Fruit fly (Drosophila melanogaster): ENCODE data around the gene Cpr64Ac.
A peak's percentile ranks its signal among the peaks of the same experiment; 100 is the strongest.

The Cpr64Ac gene

DNA sequence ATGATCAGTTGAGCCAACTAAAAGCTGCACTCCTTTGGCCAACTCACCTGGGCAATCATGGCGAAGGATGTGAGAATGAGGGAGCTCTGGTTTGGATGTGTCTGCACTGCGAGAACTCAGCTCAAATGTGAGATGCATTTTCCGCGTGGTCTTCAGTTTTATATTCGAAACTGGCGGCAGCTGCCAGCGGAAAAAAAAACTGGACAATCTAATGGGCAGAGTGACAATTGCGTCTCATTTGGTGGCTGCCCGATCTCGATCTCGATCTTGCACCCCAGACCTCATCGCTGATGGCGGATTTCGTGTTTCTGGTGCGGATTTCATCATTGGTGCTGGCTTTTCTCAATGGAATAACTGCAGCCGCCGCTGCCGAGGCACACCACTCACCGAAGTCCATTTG lies at the start of gene Cpr64Ac:
TSS of gene Cpr64Ac (minus strand) at position 101 of the 400 bp plus-strand sequence.
- peak; percentile 5 for TF ChIP-seq sens (GFP tag)
- TF ChIP-seq Oli (tag; optimal IDR thresholded peaks at IDR 0.05): no peak

DNA sequence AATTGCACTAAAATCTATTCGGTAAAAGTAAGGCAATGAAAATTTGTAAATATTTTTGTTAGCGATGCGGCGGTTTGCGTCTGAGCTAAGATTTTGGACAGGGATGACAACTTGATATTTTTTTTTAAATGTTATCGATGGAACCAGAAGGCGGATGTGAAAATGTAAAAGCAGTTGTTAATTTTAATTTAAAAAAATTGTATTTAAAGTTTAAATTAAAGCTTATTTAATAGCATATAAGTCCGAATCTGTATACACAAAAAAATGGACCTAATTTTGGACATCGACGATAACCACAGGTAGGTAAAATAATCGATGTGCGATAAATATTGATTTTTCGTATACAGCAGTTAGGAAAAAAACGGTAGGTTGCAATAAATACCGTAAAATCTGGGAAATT lies 49.7 kb upstream of the Cpr64Ac start, which contains the start of the genes CG11586 and VhaM9.7-a:
TSS of gene CG11586 (minus strand) at position 87 of the 400 bp plus-strand sequence.
TSS of gene VhaM9.7-a (plus strand) at position 322 of the 400 bp plus-strand sequence.
- TF ChIP-seq so (GFP tag; IDR thresholded peaks at IDR 0.05) (no peak), gce (GFP tag; IDR thresholded peaks at IDR 0.05) (no peak), Gsc (GFP tag; IDR thresholded peaks at IDR 0.05) (no peak), CG3281 (GFP tag; optimal IDR thresholded peaks at IDR 0.05) (no peak), dan (GFP tag; IDR thresholded peaks at IDR 0.05) (no peak), CG6254 (GFP tag; optimal IDR thresholded peaks at IDR 0.05) (no peak), ttk (GFP tag; IDR thresholded peaks at IDR 0.05) (no peak), CG17186 (GFP tag; optimal IDR thresholded peaks at IDR 0.05) (no peak), HmgD (GFP tag; optimal IDR thresholded peaks at IDR 0.05) (no peak), CG10462 (GFP tag; optimal IDR thresholded peaks at IDR 0.05) (peak; percentile 31), sima (GFP tag; optimal IDR thresholded peaks at IDR 0.05) (no peak), CG1603 (tag; optimal IDR thresholded peaks at IDR 0.05) (peak; percentile 18), CG4404 (GFP tag; IDR thresholded peaks at IDR 0.05) (no peak), Deaf1 (tag; optimal IDR thresholded peaks at IDR 0.05) (no peak), Nf-YC (tag; optimal IDR thresholded peaks at IDR 0.05) (peak; percentile 22), CG12236 (GFP tag; optimal IDR thresholded peaks at IDR 0.05) (no peak), CG10209 (GFP tag; optimal IDR thresholded peaks at IDR 0.05) (no peak), tap (tag; optimal IDR thresholded peaks at IDR 0.05) (no peak), ara (GFP tag; IDR thresholded peaks at IDR 0.05) (no peak), Trl (optimal IDR thresholded peaks at IDR 0.05) (no peak), Trl (GFP tag; optimal IDR thresholded peaks at IDR 0.05) (no peak), Six4 (GFP tag; optimal IDR thresholded peaks at IDR 0.05) (no peak), repo (GFP tag; optimal IDR thresholded peaks at IDR 0.05) (no peak), CG2120 (GFP tag; optimal IDR thresholded peaks at IDR 0.05) (peak; percentile 17), fd96Cb (tag; optimal IDR thresholded peaks at IDR 0.05) (no peak), CG11085 (GFP tag; IDR thresholded peaks at IDR 0.05) (no peak), btn (GFP tag; optimal IDR thresholded peaks at IDR 0.05) (no peak), unpg (GFP tag; optimal IDR thresholded peaks at IDR 0.05) (no peak), CG10274 (GFP tag; optimal IDR thresholded peaks at IDR 0.05) (no peak), CG7839 (tag; optimal IDR thresholded peaks at IDR 0.05) (peak; percentile 26), fru (optimal IDR thresholded peaks at IDR 0.05) (no peak), Ptx1 (GFP tag; IDR thresholded peaks at IDR 0.05) (no peak), hbn (GFP tag; IDR thresholded peaks at IDR 0.05; ENCODE audit: partially characterized antibody) (peak; percentile 69), CG16863 (GFP tag; optimal IDR thresholded peaks at IDR 0.05) (no peak), CG4730 (GFP tag; IDR thresholded peaks at IDR 0.05) (no peak), CG1792 (GFP tag; optimal IDR thresholded peaks at IDR 0.05) (no peak), Oli (tag; optimal IDR thresholded peaks at IDR 0.05) (no peak), ewg (GFP tag; optimal IDR thresholded peaks at IDR 0.05) (peak; percentile 8), CG34422 (GFP tag; IDR thresholded peaks at IDR 0.05) (no peak), Nf-YA (GFP tag; IDR thresholded peaks at IDR 0.05) (no peak), fd64A (GFP tag; optimal IDR thresholded peaks at IDR 0.05) (no peak), ham (GFP tag; IDR thresholded peaks at IDR 0.05) (no peak), klu (GFP tag; IDR thresholded peaks at IDR 0.05) (no peak), CG3995 (GFP tag; optimal IDR thresholded peaks at IDR 0.05) (no peak), CG6854 (GFP tag; optimal IDR thresholded peaks at IDR 0.05) (no peak), crol (GFP tag; IDR thresholded peaks at IDR 0.05) (no peak), zfh2 (GFP tag; optimal IDR thresholded peaks at IDR 0.05) (no peak), CG12659 (GFP tag; optimal IDR thresholded peaks at IDR 0.05) (peak; percentile 68), CG2889 (GFP tag; IDR thresholded peaks at IDR 0.05) (no peak), CG9727 (GFP tag; optimal IDR thresholded peaks at IDR 0.05) (peak; percentile 21), CG8281 (tag; optimal IDR thresholded peaks at IDR 0.05) (no peak)

Data from whole organism, embryonic.